Fruit fly (Drosophila melanogaster) whole organism, embryonic: ENCODE results near the gene AIMP2.

Experiments
- Ada2b ChIP-seq: fragments of 200-800 bp; sonication (Bioruptor generic); IDR thresholded peaks from 2 replicates; pipeline ENCODE4 v1.3.6; 2022; ENCODE audit warnings: missing biosample characterization, missing genetic modification characterization
- Asciz ChIP-seq: fragments of 200-800 bp; sonication (Bioruptor generic); optimal IDR thresholded peaks from 2 replicates; lab custom pipeline; 2017; ENCODE audit warnings: missing biosample characterization, mild to moderate bottlenecking, missing genetic modification characterization, missing genetic modification reagents
- Atf6 ChIP-seq: fragments of 200-800 bp; sonication (Bioruptor generic); IDR thresholded peaks from 2 replicates; pipeline ENCODE4 v1.3.6; 2022; ENCODE audit warnings: missing biosample characterization, missing genetic modification characterization
- Bdp1 ChIP-seq: fragments of 200-800 bp; sonication (Bioruptor generic); optimal IDR thresholded peaks from 3 replicates; lab custom pipeline; 2016; ENCODE audit warnings: missing biosample characterization, missing genetic modification characterization
- CG10462 ChIP-seq: fragments of 200-800 bp; sonication (Bioruptor generic); optimal IDR thresholded peaks from 2 replicates; lab custom pipeline; 2016; ENCODE audit warnings: missing biosample characterization, missing genetic modification characterization
- CG11504 ChIP-seq: fragments of 200-800 bp; sonication (Bioruptor generic); optimal IDR thresholded peaks from 3 replicates; lab custom pipeline; 2019; ENCODE audit warnings: missing biosample characterization, mild to moderate bottlenecking, missing genetic modification characterization, moderate library complexity
- CG11560 ChIP-seq: fragments of 200-800 bp; sonication (Bioruptor generic); IDR thresholded peaks from 3 replicates; pipeline ENCODE4 v1.3.6; 2022; ENCODE audit warnings: missing biosample characterization, missing genetic modification characterization
- CG1233 ChIP-seq: fragments of 200-800 bp; sonication (Bioruptor generic); optimal IDR thresholded peaks from 4 replicates; lab custom pipeline; 2018; ENCODE audit warnings: missing biosample characterization, mild to moderate bottlenecking, missing genetic modification characterization
- CG15011 ChIP-seq: fragments of 200-800 bp; sonication (Bioruptor generic); optimal IDR thresholded peaks from 3 replicates; lab custom pipeline; 2018; ENCODE audit warnings: missing biosample characterization, mild to moderate bottlenecking, missing genetic modification characterization
- CG15601 ChIP-seq: fragments of 200-800 bp; sonication (Bioruptor generic); optimal IDR thresholded peaks from 3 replicates; lab custom pipeline; 2019; ENCODE audit warnings: missing biosample characterization, mild to moderate bottlenecking, missing genetic modification characterization, moderate library complexity
- CG17912 ChIP-seq: fragments of 200-800 bp; sonication (Bioruptor generic); optimal IDR thresholded peaks from 2 replicates; lab custom pipeline; 2018; ENCODE audit warnings: missing biosample characterization, mild to moderate bottlenecking, missing genetic modification characterization
- CG18764 ChIP-seq: fragments of 200-800 bp; sonication (Bioruptor generic); optimal IDR thresholded peaks from 3 replicates; lab custom pipeline; 2016; ENCODE audit warnings: missing biosample characterization, missing genetic modification characterization
- CG2120 ChIP-seq: fragments of 200-800 bp; sonication (Bioruptor generic); optimal IDR thresholded peaks from 3 replicates; lab custom pipeline; 2016; ENCODE audit warnings: missing biosample characterization, missing genetic modification characterization
- CG31224 ChIP-seq: fragments of 200-800 bp; sonication (Bioruptor generic); IDR thresholded peaks from 2 replicates; pipeline ENCODE4 v1.3.6; 2022; ENCODE audit warnings: missing biosample characterization, missing genetic modification characterization
- CG3847 ChIP-seq: fragments of 200-800 bp; sonication (Bioruptor generic); IDR thresholded peaks from 2 replicates; pipeline ENCODE4 v1.3.6; 2022; ENCODE audit warnings: missing biosample characterization, missing genetic modification characterization
- CG43689 ChIP-seq: fragments of 200-800 bp; sonication (Bioruptor generic); IDR thresholded peaks from 2 replicates; pipeline ENCODE4 v1.3.6; 2022; ENCODE audit warnings: missing biosample characterization, missing genetic modification characterization
- CG6765 ChIP-seq: fragments of 200-800 bp; sonication (Bioruptor generic); optimal IDR thresholded peaks from 3 replicates; lab custom pipeline; 2017; ENCODE audit warnings: missing biosample characterization, mild to moderate bottlenecking, missing genetic modification characterization
- CG9797 ChIP-seq: fragments of 200-800 bp; sonication (Bioruptor generic); optimal IDR thresholded peaks from 3 replicates; lab custom pipeline; 2018; ENCODE audit warnings: missing biosample characterization, mild to moderate bottlenecking, missing genetic modification characterization
- CG9932 ChIP-seq: fragments of 200-800 bp; sonication (Bioruptor generic); IDR thresholded peaks from 2 replicates; pipeline ENCODE4 v1.3.6; 2022; ENCODE audit warnings: missing biosample characterization, missing genetic modification characterization
- Dbx ChIP-seq: fragments of 200-800 bp; sonication (Bioruptor generic); IDR thresholded peaks from 3 replicates; pipeline ENCODE4 v1.3.6; 2022; ENCODE audit warnings: missing biosample characterization, missing genetic modification characterization
- Deaf1 ChIP-seq: fragments of 200-800 bp; optimal IDR thresholded peaks from 3 replicates; lab custom pipeline; 2019; ENCODE audit warnings: missing biosample characterization, mild to moderate bottlenecking, missing genetic modification characterization, moderate library complexity
- Dip2 ChIP-seq: fragments of 200-800 bp; sonication (Bioruptor generic); IDR thresholded peaks from 2 replicates; pipeline ENCODE4 v1.3.6; 2022; ENCODE audit warnings: missing biosample characterization, missing genetic modification characterization
- Dp ChIP-seq: fragments of 200-800 bp; sonication (Bioruptor generic); optimal IDR thresholded peaks from 2 replicates; lab custom pipeline; 2018; ENCODE audit warnings: missing biosample characterization, mild to moderate bottlenecking, missing genetic modification characterization, moderate library complexity
- Gug ChIP-seq: fragments of 200-800 bp; sonication (Bioruptor generic); IDR thresholded peaks from 4 replicates; pipeline ENCODE4 v1.3.6; 2022; ENCODE audit warnings: missing biosample characterization, missing genetic modification characterization
- H15 ChIP-seq: fragments of 200-800 bp; sonication (Bioruptor generic); IDR thresholded peaks from 3 replicates; pipeline ENCODE4 v1.3.6; 2022; ENCODE audit warnings: missing biosample characterization, missing genetic modification characterization
- Hmr ChIP-seq: fragments of 200-800 bp; sonication (Bioruptor generic); optimal IDR thresholded peaks from 3 replicates; lab custom pipeline; 2017; ENCODE audit warnings: mild to moderate bottlenecking, missing biosample characterization, missing genetic modification reagents, missing genetic modification characterization
- Hr3 ChIP-seq: fragments of 200-800 bp; sonication (Bioruptor generic); optimal IDR thresholded peaks from 3 replicates; lab custom pipeline; 2016; ENCODE audit warnings: missing biosample characterization, missing genetic modification characterization
- NC2α ChIP-seq: fragments of 200-800 bp; sonication (Bioruptor generic); optimal IDR thresholded peaks from 2 replicates; lab custom pipeline; 2016; ENCODE audit warnings: missing biosample characterization, missing genetic modification characterization
- Optix ChIP-seq: fragments of 200-800 bp; sonication (Bioruptor generic); IDR thresholded peaks from 3 replicates; pipeline ENCODE4 v1.3.6; 2022; ENCODE audit warnings: missing biosample characterization, missing genetic modification characterization
- Ravus ChIP-seq: fragments of 200-800 bp; sonication (Bioruptor generic); IDR thresholded peaks from 2 replicates; pipeline ENCODE4 v1.3.6; 2022; ENCODE audit warnings: missing biosample characterization, missing genetic modification characterization
- Sry-β ChIP-seq: fragments of 200-800 bp; sonication (Bioruptor generic); optimal IDR thresholded peaks from 2 replicates; lab custom pipeline; 2018; ENCODE audit warnings: missing biosample characterization, mild to moderate bottlenecking, missing genetic modification characterization, moderate library complexity
- Taf1 ChIP-seq: fragments of 200-800 bp; sonication (Bioruptor generic); IDR thresholded peaks from 2 replicates; pipeline ENCODE4 v1.3.6; 2022; ENCODE audit warnings: missing biosample characterization, missing genetic modification characterization
- bigmax ChIP-seq: fragments of 200-800 bp; sonication (Bioruptor generic); optimal IDR thresholded peaks from 2 replicates; lab custom pipeline; 2018; ENCODE audit warnings: missing biosample characterization, mild to moderate bottlenecking, missing genetic modification characterization
- crp ChIP-seq, 2 experiments: fragments of 200-800 bp; sonication (Bioruptor generic); optimal IDR thresholded peaks; 2 replicates in 1 of 2; 3 replicates in 1 of 2; lab custom pipeline; 2017; ENCODE audit warnings: missing biosample characterization in 2 of 2, missing genetic modification characterization in 2 of 2, mild to moderate bottlenecking in 1 of 2, moderate library complexity in 1 of 2
- eyg ChIP-seq: fragments of 200-800 bp; sonication (Bioruptor generic); optimal IDR thresholded peaks from 3 replicates; lab custom pipeline; 2016; ENCODE audit warnings: missing biosample characterization, missing genetic modification characterization
- fd3F ChIP-seq: fragments of 200-800 bp; sonication (Bioruptor generic); optimal IDR thresholded peaks from 2 replicates; lab custom pipeline; 2018; ENCODE audit warnings: missing biosample characterization, mild to moderate bottlenecking, missing genetic modification characterization, moderate library complexity
- gce ChIP-seq: fragments of 200-800 bp; sonication (Bioruptor generic); IDR thresholded peaks from 3 replicates; pipeline ENCODE4 v1.3.6; 2022; ENCODE audit warnings: missing biosample characterization, missing genetic modification characterization
- gcm2 ChIP-seq: fragments of 200-800 bp; sonication (Bioruptor generic); optimal IDR thresholded peaks from 2 replicates; lab custom pipeline; 2016; ENCODE audit warnings: missing biosample characterization, missing genetic modification characterization
- lov ChIP-seq, 2 experiments: fragments of 200-800 bp in 1 of 2; fragments of >200 bp in 1 of 2; sonication (Bioruptor generic) in 1 of 2; IDR thresholded peaks in 1 of 2; optimal IDR thresholded peaks in 1 of 2; 2 replicates in 1 of 2; 3 replicates in 1 of 2; pipeline versions ENCODE4 v1.3.6 to Lab custom; 2017 to 2022; ENCODE audit warnings: missing biosample characterization in 1 of 2, missing genetic modification characterization in 1 of 2
- nom ChIP-seq: fragments of 200-800 bp; sonication (Bioruptor generic); optimal IDR thresholded peaks from 2 replicates; lab custom pipeline; 2017; ENCODE audit warnings: missing biosample characterization, missing genetic modification characterization, mild to moderate bottlenecking, moderate library complexity, missing genetic modification reagents
- odd ChIP-seq: fragments of 200-800 bp; sonication (Bioruptor generic); optimal IDR thresholded peaks from 2 replicates; lab custom pipeline; 2017; ENCODE audit warnings: missing biosample characterization, mild to moderate bottlenecking, missing genetic modification characterization
- pfk ChIP-seq: fragments of 200-800 bp; sonication (Bioruptor generic); optimal IDR thresholded peaks from 2 replicates; lab custom pipeline; 2018; ENCODE audit warnings: missing biosample characterization, mild to moderate bottlenecking, missing genetic modification characterization, moderate library complexity
- row ChIP-seq: fragments of 200-800 bp; sonication (Bioruptor generic); IDR thresholded peaks from 3 replicates; pipeline ENCODE4 v1.3.6; 2022; ENCODE audit warnings: missing biosample characterization, missing genetic modification characterization
- run ChIP-seq: fragments of 200-800 bp; sonication (Bioruptor generic); optimal IDR thresholded peaks from 3 replicates; lab custom pipeline; 2018; ENCODE audit warnings: missing biosample characterization, mild to moderate bottlenecking, missing genetic modification characterization
- schlank ChIP-seq: fragments of 200-800 bp; sonication (Bioruptor generic); optimal IDR thresholded peaks from 2 replicates; lab custom pipeline; 2018; ENCODE audit warnings: missing biosample characterization, mild to moderate bottlenecking, missing genetic modification characterization
- ssp ChIP-seq: fragments of 200-800 bp; sonication (Bioruptor generic); IDR thresholded peaks from 2 replicates; pipeline ENCODE4 v1.3.6; 2022; ENCODE audit warnings: missing biosample characterization, missing genetic modification characterization
- zf30C ChIP-seq: fragments of 200-800 bp; sonication (Bioruptor generic); optimal IDR thresholded peaks from 3 replicates; lab custom pipeline; 2018; ENCODE audit warnings: missing biosample characterization, mild to moderate bottlenecking, missing genetic modification characterization

Gene AIMP2

dm6 chr3L:15587445-15588381 lies 4.3 kb downstream of the AIMP2 start, which contains the start of gene CG7656 (continued):
- peak; percentile 96 for TF ChIP-seq row (GFP tag; lab: Robert Waterston, UW)
- peak; percentile 41 for TF ChIP-seq CG11504 (tag; lab: Kevin White, UChicago)
- TF ChIP-seq CG31224 (GFP tag; lab: Robert Waterston, UW) = peak; percentile 54; the same call in 1 of the 2 replicates
- peak; percentile 87 for TF ChIP-seq Gug (GFP tag; lab: Robert Waterston, UW)
- TF ChIP-seq Dbx (GFP tag; lab: Robert Waterston, UW) = peak; percentile 64; the same call in 2 of the 3 replicates
- TF ChIP-seq CG17912 (GFP tag; lab: Kevin White, UChicago) = peak; percentile 62
- TF ChIP-seq odd (GFP tag; lab: Kevin White, UChicago) = no peak
- TF ChIP-seq CG10462 = peak; percentile 33
- TF ChIP-seq CG2120 (GFP tag; lab: Kevin White, UChicago) = peak; percentile 82
- TF ChIP-seq nom = no peak
- peak; percentile 60; the same call in 1 of the 3 replicates for TF ChIP-seq gce (GFP tag; lab: Robert Waterston, UW)
- no peak for TF ChIP-seq lov (optimal IDR thresholded peaks at IDR 0.05; lab: Kevin White, UChicago)
- TF ChIP-seq lov (GFP tag; IDR thresholded peaks at IDR 0.05; lab: Robert Waterston, UW) = 0 out of 3 replicates have a peak, but pooled peaks have one; percentile 41
- TF ChIP-seq Deaf1 (tag; lab: Kevin White, UChicago) = no peak
- TF ChIP-seq zf30C (GFP tag; lab: Kevin White, UChicago) = peak; percentile 18
- no peak for TF ChIP-seq CG1233
- TF ChIP-seq Asciz = no peak
- TF ChIP-seq Ravus = no peak
- TF ChIP-seq Atf6 (GFP tag; lab: Robert Waterston, UW) = peak; percentile 37; the same call in 1 of the 2 replicates
- no peak for TF ChIP-seq CG9797
- no peak for TF ChIP-seq CG11560 (tag; lab: Robert Waterston, UW)
- no peak for TF ChIP-seq run (tag; lab: Kevin White, UChicago)
- TF ChIP-seq Sry-β (GFP tag; lab: Kevin White, UChicago) = peak; percentile 11
- TF ChIP-seq Taf1 (GFP tag; lab: Robert Waterston, UW) = 0 out of 2 replicates have a peak, but pooled peaks have one; percentile 10
- peak; percentile 48; the same call in 2 of the 3 replicates for TF ChIP-seq Optix (GFP tag; lab: Robert Waterston, UW)
- no peak for TF ChIP-seq CG15011 (GFP tag; lab: Kevin White, UChicago)
- no peak for TF ChIP-seq CG43689 (GFP tag; lab: Robert Waterston, UW)
- peak; percentile 45 for TF ChIP-seq gcm2 (GFP tag; lab: Kevin White, UChicago)
- TF ChIP-seq Hr3 = peak; percentile 45
- TF ChIP-seq eyg (GFP tag; lab: Kevin White, UChicago) = peak; percentile 60
- TF ChIP-seq Dip2 (GFP tag; lab: Robert Waterston, UW) = no peak
- peak; percentile 40 for TF ChIP-seq ssp
- no peak for TF ChIP-seq bigmax (GFP tag; lab: Kevin White, UChicago)
- peak; percentile 68 for TF ChIP-seq CG18764
- no peak for TF ChIP-seq fd3F
- TF ChIP-seq NC2α (GFP tag; lab: Kevin White, UChicago) = peak; percentile 46
- peak; percentile 64 for TF ChIP-seq Bdp1 (GFP tag; lab: Kevin White, UChicago)
- TF ChIP-seq Hmr (GFP tag; lab: Kevin White, UChicago) = peak; percentile 58
- TF ChIP-seq schlank (tag; lab: Kevin White, UChicago) = peak; percentile 47
- TF ChIP-seq Ada2b = peak; percentile 60; the same call in 1 of the 2 replicates
- TF ChIP-seq Dp (GFP tag; lab: Kevin White, UChicago) = peak; percentile 39
- peak; percentile 86 for TF ChIP-seq CG9932 (GFP tag; lab: Robert Waterston, UW)
- peak; percentile 5 for TF ChIP-seq pfk (GFP tag; lab: Kevin White, UChicago)
- peak; percentile 31; the same call in 1 of the 3 replicates for TF ChIP-seq H15 (GFP tag; lab: Robert Waterston, UW)
- TF ChIP-seq CG15601 = no peak
- TF ChIP-seq crp (GFP tag; optimal IDR thresholded peaks at IDR 0.05; lab: Kevin White, UChicago) = peak in 1 of 2 experiments; percentile 29
- TF ChIP-seq CG3847 (GFP tag; lab: Robert Waterston, UW) = peak; percentile 50
- TF ChIP-seq CG6765 (GFP tag; lab: Kevin White, UChicago) = no peak
